Fruit fly (Drosophila melanogaster): ENCODE measurements around the gene mbo.

The mbo gene

dm6 chr3R:12727944-12728649 lies 49.2 kb upstream of the mbo start (continued):
- peak; percentile 25 for TF ChIP-seq Xbp1 (GFP tag; optimal IDR thresholded peaks at IDR 0.05)
- TF ChIP-seq fd102C (GFP tag; optimal IDR thresholded peaks at IDR 0.05): no peak
- TF ChIP-seq B-H2 (GFP tag; optimal IDR thresholded peaks at IDR 0.05): no peak
- peak; percentile 47 for TF ChIP-seq ATbp (GFP tag; optimal IDR thresholded peaks at IDR 0.05)
- peak; percentile 31; the same call in 1 of the 2 replicates for TF ChIP-seq Ada2b (GFP tag; IDR thresholded peaks at IDR 0.05)
- TF ChIP-seq CG7839 (tag; optimal IDR thresholded peaks at IDR 0.05): peak; percentile 47
- no peak for TF ChIP-seq Hr39 (optimal IDR thresholded peaks at IDR 0.05)
- no peak for TF ChIP-seq CG7786 (GFP tag; optimal IDR thresholded peaks at IDR 0.05)
- TF ChIP-seq CG8290 (GFP tag; optimal IDR thresholded peaks at IDR 0.05): no peak
- peak in 1 of 2 experiments; percentile 75 for TF ChIP-seq CG8290 (tag; optimal IDR thresholded peaks at IDR 0.05)
- peak; percentile 7 for TF ChIP-seq CG1792 (GFP tag; optimal IDR thresholded peaks at IDR 0.05)
- TF ChIP-seq Scr (GFP tag; IDR thresholded peaks at IDR 0.05; ENCODE audit: partially characterized antibody): no peak
- TF ChIP-seq kay (GFP tag; optimal IDR thresholded peaks at IDR 0.05): no peak
- TF ChIP-seq nmo (GFP tag; optimal IDR thresholded peaks at IDR 0.05): no peak
- TF ChIP-seq Dbx (GFP tag; IDR thresholded peaks at IDR 0.05): peak; percentile 38; the same call in 1 of the 3 replicates
- peak; percentile 77 for TF ChIP-seq sens (GFP tag)
- TF ChIP-seq cg (GFP tag; optimal IDR thresholded peaks at IDR 0.05): no peak
- no peak for TF ChIP-seq CG2199 (GFP tag; IDR thresholded peaks at IDR 0.05)
- no peak for TF ChIP-seq Fer3 (tag; optimal IDR thresholded peaks at IDR 0.05)
- TF ChIP-seq CG30403 (GFP tag; optimal IDR thresholded peaks at IDR 0.05): peak; percentile 17
- no peak for TF ChIP-seq CG11398 (GFP tag; optimal IDR thresholded peaks at IDR 0.05)
- peak; percentile 23 for TF ChIP-seq NfI (GFP tag; optimal IDR thresholded peaks at IDR 0.05)
- TF ChIP-seq CG18764 (GFP tag; optimal IDR thresholded peaks at IDR 0.05): no peak
- TF ChIP-seq ERR (GFP tag; optimal IDR thresholded peaks at IDR 0.05): no peak
- 0 out of 3 replicates have a peak, but pooled peaks have one; percentile 28 for TF ChIP-seq CG17361 (GFP tag; IDR thresholded peaks at IDR 0.05)
- 0 out of 2 replicates have a peak, but pooled peaks have one; percentile 32 for TF ChIP-seq lmd (GFP tag; IDR thresholded peaks at IDR 0.05)
- TF ChIP-seq Hsf (GFP tag; optimal IDR thresholded peaks at IDR 0.05): peak; percentile 12
- TF ChIP-seq CG17359 (tag; optimal IDR thresholded peaks at IDR 0.05): peak; percentile 4
- TF ChIP-seq CG3847 (GFP tag; IDR thresholded peaks at IDR 0.05): no peak
- peak; percentile 9 for TF ChIP-seq tin (GFP tag; optimal IDR thresholded peaks at IDR 0.05)
- TF ChIP-seq vnd (GFP tag; IDR thresholded peaks at IDR 0.05; ENCODE audit: partially characterized antibody): no peak
- TF ChIP-seq Sox102F (GFP tag; optimal IDR thresholded peaks at IDR 0.05): peak; percentile 50
- TF ChIP-seq Hand (GFP tag; optimal IDR thresholded peaks at IDR 0.05): peak; percentile 30
- TF ChIP-seq Nf-YA (GFP tag; IDR thresholded peaks at IDR 0.05): no peak
- TF ChIP-seq sens-2 (GFP tag; IDR thresholded peaks at IDR 0.05): no peak
- peak; percentile 30 for TF ChIP-seq bcd (GFP tag; optimal IDR thresholded peaks at IDR 0.05)
- peak; percentile 43 for TF ChIP-seq CG2120 (GFP tag; optimal IDR thresholded peaks at IDR 0.05)
- TF ChIP-seq cwo (GFP tag; optimal IDR thresholded peaks at IDR 0.05): peak; percentile 38
- no peak for TF ChIP-seq bowl (GFP tag; IDR thresholded peaks at IDR 0.05)

- peak; percentile 44 for TF ChIP-seq vvl (GFP tag; IDR thresholded peaks at IDR 0.05)
- 0 out of 2 replicates have a peak, but pooled peaks have one; percentile 27 for TF ChIP-seq CG11247 (GFP tag; IDR thresholded peaks at IDR 0.05)
- TF ChIP-seq exex (tag; optimal IDR thresholded peaks at IDR 0.05): peak; percentile 36
- peak; percentile 8 for TF ChIP-seq dmrt99B (tag; optimal IDR thresholded peaks at IDR 0.05)
- TF ChIP-seq CG15073 (GFP tag; optimal IDR thresholded peaks at IDR 0.05): peak; percentile 89
- peak; percentile 19 for TF ChIP-seq CoRest (tag; optimal IDR thresholded peaks at IDR 0.05)
- TF ChIP-seq zfh2 (GFP tag; optimal IDR thresholded peaks at IDR 0.05): no peak
- TF ChIP-seq CG5245 (GFP tag; optimal IDR thresholded peaks at IDR 0.05): peak; percentile 18
- 0 out of 2 replicates have a peak, but pooled peaks have one; percentile 11 for TF ChIP-seq sob (GFP tag; IDR thresholded peaks at IDR 0.05)
- TF ChIP-seq CG17361 (GFP tag; IDR thresholded peaks at IDR 0.05): 0 out of 3 replicates have a peak, but pooled peaks have one; percentile 25
- no peak for TF ChIP-seq prd (optimal IDR thresholded peaks at IDR 0.05)
- TF ChIP-seq prd (GFP tag; IDR thresholded peaks at IDR 0.05): no peak
- no peak for TF ChIP-seq Dip2 (GFP tag; IDR thresholded peaks at IDR 0.05)
- no peak; the same call in 1 of the 2 replicates for TF ChIP-seq CG14014 (GFP tag; IDR thresholded peaks at IDR 0.05)
- no peak for TF ChIP-seq insv (GFP tag; optimal IDR thresholded peaks at IDR 0.05)
Observed at dm6 chr3R:12723759-12724158, 44.9 kb upstream of the mbo start.
